Fruit fly (Drosophila melanogaster): ENCODE data around the gene Cyp310a1.

The Cyp310a1 gene

dm6 chr2L:18689376-18689775 lies 36.6 kb upstream of the Cyp310a1 start, which contains the start of gene CG10336:
Gene CG10336, plus strand, starts transcription at chr2L:18689528.
- TF ChIP-seq kay (GFP tag; ENCODE audit: borderline replicate concordance) (peak; percentile 84), Mnt (GFP tag; optimal IDR thresholded peaks at IDR 0.05) (peak; percentile 50), CG14711 (tag; optimal IDR thresholded peaks at IDR 0.05) (peak; percentile 36), CG5204 (GFP tag; optimal IDR thresholded peaks at IDR 0.05) (no peak)

- peak; percentile 38 for TF ChIP-seq tj (GFP tag; optimal IDR thresholded peaks at IDR 0.05)
- no peak for TF ChIP-seq cic (GFP tag; optimal IDR thresholded peaks at IDR 0.05)
- TF ChIP-seq CG1620 (GFP tag; optimal IDR thresholded peaks at IDR 0.05): peak; percentile 69
- peak; percentile 27 for TF ChIP-seq Mnt (GFP tag; optimal IDR thresholded peaks at IDR 0.05)
- no peak for TF ChIP-seq pad (GFP tag; optimal IDR thresholded peaks at IDR 0.05)
These were observed 36.0 kb upstream of the Cyp310a1 start, which contains the start of gene msl-1 for dm6 chr2L:18688646-18689296. Gene msl-1, minus strand, starts transcription at chr2L:18688800.

dm6 chr2L:18687827-18688226 lies 35.0 kb upstream of the Cyp310a1 start:
- TF ChIP-seq CG11617 (GFP tag; optimal IDR thresholded peaks at IDR 0.05) (no peak), CG33017 (tag; optimal IDR thresholded peaks at IDR 0.05) (no peak), ovo (GFP tag; optimal IDR thresholded peaks at IDR 0.05) (no peak), kay (GFP tag; ENCODE audit: borderline replicate concordance) (no peak)

dm6 chr2L:18681903-18682302 lies 29.1 kb upstream of the Cyp310a1 start, which contains the start of gene tos:
Gene tos, minus strand, starts transcription at chr2L:18682075.
- no peak for TF ChIP-seq CG14711 (tag; optimal IDR thresholded peaks at IDR 0.05)
- TF ChIP-seq toe (GFP tag; optimal IDR thresholded peaks at IDR 0.05): no peak
- TF ChIP-seq ovo (GFP tag; optimal IDR thresholded peaks at IDR 0.05): no peak
- TF ChIP-seq CG1620 (GFP tag; optimal IDR thresholded peaks at IDR 0.05): peak; percentile 7
- TF ChIP-seq cic (GFP tag; optimal IDR thresholded peaks at IDR 0.05): no peak
- no peak for TF ChIP-seq tj (GFP tag; optimal IDR thresholded peaks at IDR 0.05)
- TF ChIP-seq CG5204 (GFP tag; optimal IDR thresholded peaks at IDR 0.05): no peak
- TF ChIP-seq pad (GFP tag; optimal IDR thresholded peaks at IDR 0.05): no peak
- no peak for TF ChIP-seq Mnt (GFP tag; optimal IDR thresholded peaks at IDR 0.05)
- TF ChIP-seq kay (GFP tag; ENCODE audit: borderline replicate concordance): peak; percentile 24
- TF ChIP-seq cnc (optimal IDR thresholded peaks at IDR 0.05): no peak
- TF ChIP-seq Hr96 (GFP tag; optimal IDR thresholded peaks at IDR 0.05): no peak
- TF ChIP-seq CG11617 (GFP tag; optimal IDR thresholded peaks at IDR 0.05): no peak
- no peak for TF ChIP-seq CG12768 (GFP tag; optimal IDR thresholded peaks at IDR 0.05)
- peak; percentile 9 for TF ChIP-seq bab1 (GFP tag; optimal IDR thresholded peaks at IDR 0.05)
- peak; percentile 33 for TF ChIP-seq CG7101 (tag; optimal IDR thresholded peaks at IDR 0.05)
- TF ChIP-seq Crg-1 (GFP tag; optimal IDR thresholded peaks at IDR 0.05): peak; percentile 12
- TF ChIP-seq Clk (GFP tag; optimal IDR thresholded peaks at IDR 0.05): no peak
- TF ChIP-seq CG7045 (GFP tag; optimal IDR thresholded peaks at IDR 0.05): no peak
- no peak for TF ChIP-seq CG33017 (tag; optimal IDR thresholded peaks at IDR 0.05)

- TF ChIP-seq CG12768 (GFP tag; optimal IDR thresholded peaks at IDR 0.05) (peak; percentile 11), kay (GFP tag; ENCODE audit: borderline replicate concordance) (peak; percentile 4), Crg-1 (GFP tag; optimal IDR thresholded peaks at IDR 0.05) (no peak), CG7101 (tag; optimal IDR thresholded peaks at IDR 0.05) (peak; percentile 17), Mnt (GFP tag; optimal IDR thresholded peaks at IDR 0.05) (peak; percentile 10), CG33017 (tag; optimal IDR thresholded peaks at IDR 0.05) (no peak), CG7045 (GFP tag; optimal IDR thresholded peaks at IDR 0.05) (peak; percentile 54)
These were observed 25.3 kb upstream of the Cyp310a1 start for dm6 chr2L:18677910-18678639.

dm6 chr2L:18676948-18677820 lies 24.4 kb upstream of the Cyp310a1 start, which contains the start of the genes Mst36Fa and CG31751:
Gene Mst36Fa, minus strand, starts transcription at chr2L:18676998.
Gene CG31751, plus strand, starts transcription at chr2L:18677221.
- TF ChIP-seq Hr96 (GFP tag; optimal IDR thresholded peaks at IDR 0.05) (no peak), cic (GFP tag; optimal IDR thresholded peaks at IDR 0.05) (peak; percentile 95), CG1620 (GFP tag; optimal IDR thresholded peaks at IDR 0.05) (peak; percentile 53), tj (GFP tag; optimal IDR thresholded peaks at IDR 0.05) (peak; percentile 42), CG7101 (tag; optimal IDR thresholded peaks at IDR 0.05) (peak; percentile 82), CG7045 (GFP tag; optimal IDR thresholded peaks at IDR 0.05) (peak; percentile 58), CG14711 (tag; optimal IDR thresholded peaks at IDR 0.05) (peak; percentile 42), toe (GFP tag; optimal IDR thresholded peaks at IDR 0.05) (peak; percentile 64), CG33017 (tag; optimal IDR thresholded peaks at IDR 0.05) (peak; percentile 72), Crg-1 (GFP tag; optimal IDR thresholded peaks at IDR 0.05) (peak; percentile 80), cnc (optimal IDR thresholded peaks at IDR 0.05) (no peak), CG12768 (GFP tag; optimal IDR thresholded peaks at IDR 0.05) (peak; percentile 85), CG5204 (GFP tag; optimal IDR thresholded peaks at IDR 0.05) (no peak), Clk (GFP tag; optimal IDR thresholded peaks at IDR 0.05) (peak; percentile 45), Mnt (GFP tag; optimal IDR thresholded peaks at IDR 0.05) (peak; percentile 73), kay (GFP tag; ENCODE audit: borderline replicate concordance) (no peak), CG11617 (GFP tag; optimal IDR thresholded peaks at IDR 0.05) (peak; percentile 80), ovo (GFP tag; optimal IDR thresholded peaks at IDR 0.05) (peak; percentile 3), bab1 (GFP tag; optimal IDR thresholded peaks at IDR 0.05) (peak; percentile 51), pad (GFP tag; optimal IDR thresholded peaks at IDR 0.05) (peak; percentile 70)

Data from whole organism, adult.